Worm (Caenorhabditis elegans) whole organism, L2 larva: Measurements from ENCODE around the gene D1086.12.

Experiments used
- R02D3.7 ChIP-seq: fragments of 150-350 bp; optimal IDR thresholded peaks from 2 replicates; lab custom pipeline; 2014; ENCODE audit warnings: missing biosample characterization, missing genetic modification characterization
- egl-27 ChIP-seq: sonication (generic microtip); optimal IDR thresholded peaks from 3 replicates; lab custom pipeline; 2017; ENCODE audit warnings: missing biosample characterization, missing genetic modification reagents, missing genetic modification characterization
- elt-1 ChIP-seq: fragments of 150-350 bp; optimal IDR thresholded peaks from 2 replicates; lab custom pipeline; 2014; ENCODE audit warnings: missing biosample characterization, missing genetic modification characterization
- nhr-10 ChIP-seq: sonication (generic microtip); optimal IDR thresholded peaks from 2 replicates; lab custom pipeline; 2017; ENCODE audit warnings: missing biosample characterization, missing genetic modification characterization
- nhr-11 ChIP-seq: fragments of 150-350 bp; optimal IDR thresholded peaks from 2 replicates; lab custom pipeline; 2014; ENCODE audit warnings: missing biosample characterization, missing genetic modification characterization
- nhr-12 ChIP-seq: fragments of 150-350 bp; optimal IDR thresholded peaks from 2 replicates; lab custom pipeline; 2014; ENCODE audit warnings: missing biosample characterization, missing genetic modification characterization
- ztf-11 ChIP-seq: sonication (generic microtip); optimal IDR thresholded peaks from 2 replicates; lab custom pipeline; 2017; ENCODE audit warnings: missing biosample characterization, missing genetic modification characterization
- ztf-4 ChIP-seq: fragments of 150-350 bp; optimal IDR thresholded peaks from 2 replicates; lab custom pipeline; 2014; ENCODE audit warnings: missing biosample characterization, missing genetic modification characterization

ce11 chrV:14069899-14070298 lies 31.1 kb upstream of the D1086.12 start:
- TF ChIP-seq ztf-4 (tag; lab: Kevin White, UChicago) = no peak
- TF ChIP-seq nhr-12 (tag; lab: Kevin White, UChicago) = no peak
- TF ChIP-seq nhr-10 (tag; lab: Kevin White, UChicago) = no peak
- TF ChIP-seq R02D3.7 (tag; lab: Kevin White, UChicago) = no peak
- no peak for TF ChIP-seq egl-27 (tag; lab: Kevin White, UChicago)
- no peak for TF ChIP-seq nhr-11 (tag; lab: Kevin White, UChicago)
- TF ChIP-seq ztf-11 (tag; lab: Kevin White, UChicago) = no peak
- no peak for TF ChIP-seq elt-1 (tag; lab: Kevin White, UChicago)
